Worm (Caenorhabditis elegans) whole organism, early embryonic: ENCODE results near the gene idpc-7.

Experiments used
- ama-1 ChIP-seq: fragments of 150-350 bp; optimal IDR thresholded peaks from 2 replicates; lab custom pipeline; 2014
- ceh-36 ChIP-seq: sonication (generic microtip); optimal IDR thresholded peaks from 2 replicates; lab custom pipeline; 2016; ENCODE audit warnings: missing genetic modification characterization, inconsistent platforms, missing compliant biosample characterization
- flt-1 ChIP-seq: fragments of 200-800 bp; sonication (Bioruptor generic); IDR thresholded peaks from 2 replicates; pipeline ENCODE4 v1.3.6; 2022; ENCODE audit warnings: missing genetic modification characterization, missing compliant biosample characterization
- hmbx-1 ChIP-seq: sonication (generic microtip); optimal IDR thresholded peaks from 2 replicates; lab custom pipeline; 2016; ENCODE audit warnings: mild to moderate bottlenecking, missing genetic modification characterization, missing compliant biosample characterization

ce11 chrV:9632348-9632747 is 13.5 kb upstream of the idpc-7 start:
- TF ChIP-seq hmbx-1 (tag; lab: Kevin White, UChicago) (no peak), ceh-36 (tag; lab: Kevin White, UChicago) (no peak), ama-1 (lab: Kevin White, UChicago) (no peak), flt-1 (GFP tag; lab: Robert Waterston, UW) (no peak)
